Worm (Caenorhabditis elegans) whole organism, L2 larva: ENCODE data around the gene K08C7.6.

Experiments used
- ama-1 ChIP-seq: fragments of 150-350 bp; optimal IDR thresholded peaks from 2 replicates; lab custom pipeline; 2018; ENCODE audit warnings: inconsistent platforms
- dmd-4 ChIP-seq: sonication (generic microtip); optimal IDR thresholded peaks from 2 replicates; lab custom pipeline; 2017; ENCODE audit warnings: missing biosample characterization, missing genetic modification characterization

- TF ChIP-seq dmd-4 (tag; lab: Kevin White, UChicago) (no peak), ama-1 (lab: Kevin White, UChicago) (no peak)
These were observed 28.8 kb downstream of the K08C7.6 start, which contains the start of gene K08C7.1 for ce11 chrIV:10656770-10657323.
